Worm (Caenorhabditis elegans) whole organism, mixed stage, embryonic: Measurements from ENCODE around the gene srbc-68.

ENCODE experiments used
- M03D4.4 ChIP-seq: sonication (generic microtip); optimal IDR thresholded peaks from 2 replicates; lab custom pipeline; 2017; ENCODE audit warnings: mild to moderate bottlenecking, missing genetic modification characterization, missing compliant biosample characterization
- ceh-83 ChIP-seq: fragments of 200-800 bp; sonication (Bioruptor generic); optimal IDR thresholded peaks from 2 replicates; lab custom pipeline; 2018; ENCODE audit warnings: mild to moderate bottlenecking, missing genetic modification characterization, missing compliant biosample characterization
- elt-3 ChIP-seq: fragments of 150-350 bp; optimal IDR thresholded peaks from 2 replicates; lab custom pipeline; 2014; ENCODE audit warnings: missing biosample characterization, missing genetic modification characterization
- mep-1 ChIP-seq: fragments of 150-350 bp; optimal IDR thresholded peaks from 2 replicates; lab custom pipeline; 2017; ENCODE audit warnings: missing biosample characterization, missing genetic modification reagents, missing genetic modification characterization, inconsistent platforms
- nhr-76 ChIP-seq: sonication (generic microtip); optimal IDR thresholded peaks from 2 replicates; lab custom pipeline; 2017; ENCODE audit warnings: missing biosample characterization, missing genetic modification characterization

DNA sequence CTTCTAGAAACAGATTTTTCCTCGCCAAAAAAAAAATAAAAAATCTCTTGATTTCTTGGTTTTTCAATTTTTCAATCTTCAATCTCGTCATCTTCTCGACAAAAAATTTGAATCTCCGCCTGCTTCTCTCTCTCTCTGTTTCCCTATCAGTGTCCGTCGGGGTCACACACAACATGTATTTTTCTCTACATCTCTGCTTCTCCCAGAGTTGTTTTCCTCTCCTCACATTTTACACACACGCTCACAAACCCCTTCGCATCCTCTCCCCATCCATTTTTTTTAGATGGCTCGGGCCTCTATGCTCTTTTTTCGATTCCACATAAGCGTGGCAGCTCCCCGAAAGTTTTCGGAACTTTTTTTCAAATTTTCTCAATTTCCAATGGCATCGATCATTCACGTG is 33.4 kb upstream of the srbc-68 start:
- TF ChIP-seq nhr-76 (no peak), elt-3 (no peak), mep-1 (tag; lab: Kevin White, UChicago) (no peak), M03D4.4 (no peak), ceh-83 (no peak)
